Worm (Caenorhabditis elegans) whole organism, L1 larva: ENCODE measurements around the gene pha-4.

Experiments used
- C16A3.4 ChIP-seq: fragments of 150-350 bp; optimal IDR thresholded peaks from 2 replicates; lab custom pipeline; 2014; ENCODE audit warnings: missing biosample characterization, missing genetic modification characterization
- Y116A8C.19 ChIP-seq: sonication (generic microtip); optimal IDR thresholded peaks from 2 replicates; lab custom pipeline; 2016; ENCODE audit warnings: missing compliant biosample characterization, missing genetic modification characterization, borderline replicate concordance
- alr-1 ChIP-seq: fragments of 200-800 bp; sonication (Bioruptor generic); optimal IDR thresholded peaks from 2 replicates; lab custom pipeline; 2018; ENCODE audit warnings: borderline replicate concordance, mild to moderate bottlenecking, missing genetic modification characterization, missing compliant biosample characterization
- aly-2 ChIP-seq: fragments of 150-350 bp; optimal IDR thresholded peaks from 2 replicates; lab custom pipeline; 2014; ENCODE audit warnings: missing biosample characterization, missing genetic modification characterization
- blmp-1 ChIP-seq: fragments of 150-350 bp; optimal IDR thresholded peaks from 2 replicates; lab custom pipeline; 2014; ENCODE audit warnings: missing biosample characterization, missing genetic modification characterization
- ceh-8 ChIP-seq: fragments of 200-800 bp; sonication (Bioruptor generic); optimal IDR thresholded peaks from 2 replicates; lab custom pipeline; 2018; ENCODE audit warnings: mild to moderate bottlenecking, missing genetic modification characterization, moderate library complexity, missing compliant biosample characterization
- efl-1 ChIP-seq, 4 experiments: fragments of 150-350 bp; optimal IDR thresholded peaks in 3 of 4; peaks in 1 of 4; 1 replicate in 1 of 4; 2 replicates in 3 of 4; lab custom pipeline; 2014; ENCODE audit warnings: missing biosample characterization in 2 of 4, missing genetic modification characterization in 2 of 4, missing genetic modification reagents in 2 of 4
- egl-13 ChIP-seq: sonication (generic microtip); optimal IDR thresholded peaks from 2 replicates; lab custom pipeline; 2016; ENCODE audit warnings: missing genotype, missing genetic modification reagents, missing genetic modification characterization, missing compliant biosample characterization
- elt-2 ChIP-seq: sonication (generic microtip); optimal IDR thresholded peaks from 2 replicates; lab custom pipeline; 2016; ENCODE audit warnings: missing genetic modification characterization, mild to moderate bottlenecking, inconsistent platforms, missing compliant biosample characterization, missing genetic modification reagents
- fkh-10 ChIP-seq: sonication (generic microtip); optimal IDR thresholded peaks from 2 replicates; lab custom pipeline; 2017; ENCODE audit warnings: missing biosample characterization, missing genetic modification reagents, missing genetic modification characterization
- fos-1 ChIP-seq: fragments of 150-350 bp; optimal IDR thresholded peaks from 2 replicates; lab custom pipeline; 2014; ENCODE audit warnings: missing biosample characterization, missing genetic modification characterization
- lin-14 ChIP-seq: fragments of 200-800 bp; sonication (Bioruptor generic); optimal IDR thresholded peaks from 2 replicates; lab custom pipeline; 2018; ENCODE audit warnings: mild to moderate bottlenecking, missing genetic modification characterization, moderate library complexity, missing compliant biosample characterization
- lin-39 ChIP-seq: fragments of 150-350 bp; optimal IDR thresholded peaks from 2 replicates; lab custom pipeline; 2014; ENCODE audit warnings: missing biosample characterization, missing genetic modification reagents, missing genetic modification characterization
- lsy-2 ChIP-seq, 2 experiments: fragments of 150-350 bp; optimal IDR thresholded peaks; 2 replicates each; lab custom pipeline; 2014; ENCODE audit warnings: missing biosample characterization in 2 of 2, missing genetic modification characterization in 2 of 2
- mdl-1 ChIP-seq, 2 experiments: fragments of 150-350 bp; optimal IDR thresholded peaks; 2 replicates each; lab custom pipeline; 2014 to 2017; ENCODE audit warnings: missing biosample characterization in 2 of 2, missing genetic modification characterization in 2 of 2, inconsistent platforms in 1 of 2
- mep-1 ChIP-seq: fragments of 150-350 bp; optimal IDR thresholded peaks from 2 replicates; lab custom pipeline; 2014; ENCODE audit warnings: missing biosample characterization, missing genetic modification characterization
- nhr-12 ChIP-seq: sonication (generic microtip); optimal IDR thresholded peaks from 2 replicates; lab custom pipeline; 2017; ENCODE audit warnings: missing biosample characterization, missing genetic modification characterization
- nhr-28 ChIP-seq: fragments of 150-350 bp; optimal IDR thresholded peaks from 2 replicates; lab custom pipeline; 2014; ENCODE audit warnings: missing biosample characterization, missing genetic modification characterization
- nhr-76 ChIP-seq: sonication (generic microtip); optimal IDR thresholded peaks from 2 replicates; lab custom pipeline; 2017; ENCODE audit warnings: missing biosample characterization, missing genetic modification characterization
- nhr-85 ChIP-seq: sonication (generic microtip); peaks from one replicate; lab custom pipeline; 2016; ENCODE audit warnings: missing genetic modification characterization, inconsistent platforms, missing compliant biosample characterization
- nhr-90 ChIP-seq: sonication (generic microtip); optimal IDR thresholded peaks from 2 replicates; lab custom pipeline; 2016; ENCODE audit warnings: mild to moderate bottlenecking, missing genetic modification characterization, missing compliant biosample characterization; ENCODE audit not compliant: poor library complexity
- pax-3 ChIP-seq: fragments of 200-800 bp; sonication (Bioruptor generic); optimal IDR thresholded peaks from 2 replicates; lab custom pipeline; 2018; ENCODE audit warnings: mild to moderate bottlenecking, missing genetic modification characterization, moderate library complexity, missing compliant biosample characterization
- skn-1 ChIP-seq: fragments of 150-350 bp; optimal IDR thresholded peaks from 2 replicates; lab custom pipeline; 2014; ENCODE audit warnings: missing biosample characterization, missing genetic modification characterization
- snu-23 ChIP-seq: sonication (generic microtip); optimal IDR thresholded peaks from 2 replicates; lab custom pipeline; 2016; ENCODE audit warnings: missing genetic modification characterization, missing compliant biosample characterization
- sptf-1 ChIP-seq: fragments of 150-350 bp; optimal IDR thresholded peaks from 2 replicates; lab custom pipeline; 2014; ENCODE audit warnings: missing biosample characterization, missing genetic modification characterization
- swsn-7 ChIP-seq: sonication (generic microtip); optimal IDR thresholded peaks from 2 replicates; lab custom pipeline; 2016; ENCODE audit warnings: missing genetic modification characterization, missing compliant biosample characterization
- tbx-2 ChIP-seq: sonication (generic microtip); optimal IDR thresholded peaks from 2 replicates; lab custom pipeline; 2016; ENCODE audit warnings: missing genetic modification characterization, missing compliant biosample characterization
- unc-62 ChIP-seq: fragments of 150-350 bp; optimal IDR thresholded peaks from 2 replicates; lab custom pipeline; 2014; ENCODE audit warnings: missing biosample characterization, missing genetic modification reagents, missing genetic modification characterization
- zag-1 ChIP-seq: fragments of 150-350 bp; optimal IDR thresholded peaks from 2 replicates; lab custom pipeline; 2014; ENCODE audit warnings: missing biosample characterization, missing genetic modification characterization

Gene pha-4

ce11 chrV:20749098-20749497 is 3.8 kb upstream of the pha-4 start (continued):
- peak; percentile 14 for TF ChIP-seq swsn-7 (tag; lab: Kevin White, UChicago)
- peak in 1 of 2 experiments; percentile 86 for TF ChIP-seq lsy-2 (tag; optimal IDR thresholded peaks at IDR 0.05; lab: Kevin White, UChicago)
- TF ChIP-seq tbx-2 (tag; lab: Kevin White, UChicago): peak; percentile 27
- TF ChIP-seq blmp-1 (tag; lab: Kevin White, UChicago): peak; percentile 8
- peak; percentile 37 for TF ChIP-seq lin-14 (GFP tag; lab: Kevin White, UChicago)

- no peak for TF ChIP-seq nhr-12 (tag; lab: Kevin White, UChicago)
- peak; percentile 24 for TF ChIP-seq nhr-85 (tag; lab: Kevin White, UChicago)
- no peak for TF ChIP-seq nhr-28 (tag; lab: Kevin White, UChicago)
- TF ChIP-seq lin-14 (GFP tag; lab: Kevin White, UChicago): peak; percentile 25
- TF ChIP-seq unc-62: no peak
- TF ChIP-seq ceh-8 (GFP tag; lab: Kevin White, UChicago): no peak
- TF ChIP-seq elt-2 (tag; lab: Kevin White, UChicago): peak; percentile 16
Observed at ce11 chrV:20753838-20754503, 1.1 kb downstream of the pha-4 start.

- TF ChIP-seq fos-1 (tag; lab: Kevin White, UChicago) (no peak), mep-1 (tag; lab: Kevin White, UChicago) (no peak)
Observed at ce11 chrV:20755494-20755893, 2.6 kb downstream of the pha-4 start.

ce11 chrV:20756385-20756996 is 3.6 kb downstream of the pha-4 start:
- TF ChIP-seq snu-23 (no peak), mdl-1 (tag; optimal IDR thresholded peaks at IDR 0.05; lab: Kevin White, UChicago) (peak in 1 of 2 experiments; percentile 22), lin-14 (GFP tag; lab: Kevin White, UChicago) (peak; percentile 26)

- no peak for TF ChIP-seq nhr-90 (tag; lab: Kevin White, UChicago)
- TF ChIP-seq aly-2 (tag; lab: Kevin White, UChicago): no peak
- no peak for TF ChIP-seq lin-39 (tag; lab: Kevin White, UChicago)
- TF ChIP-seq skn-1 (tag; lab: Kevin White, UChicago): no peak
- TF ChIP-seq sptf-1 (tag; lab: Kevin White, UChicago): no peak
- no peak for TF ChIP-seq egl-13 (tag; lab: Kevin White, UChicago)
- no peak for TF ChIP-seq alr-1 (tag; lab: Kevin White, UChicago)
- TF ChIP-seq C16A3.4 (tag; lab: Kevin White, UChicago): no peak
- TF ChIP-seq nhr-12 (tag; lab: Kevin White, UChicago): no peak
- no peak for TF ChIP-seq mep-1 (tag; lab: Kevin White, UChicago)
- TF ChIP-seq pax-3 (tag; lab: Kevin White, UChicago): no peak
- no peak for TF ChIP-seq Y116A8C.19 (tag; lab: Kevin White, UChicago)
- TF ChIP-seq nhr-76 (tag; lab: Kevin White, UChicago): no peak
- no peak for TF ChIP-seq tbx-2 (tag; lab: Kevin White, UChicago)
- TF ChIP-seq zag-1 (tag; lab: Kevin White, UChicago): no peak
Observed at ce11 chrV:20757255-20757654, 4.4 kb downstream of the pha-4 start.

- TF ChIP-seq fkh-10 (GFP tag; lab: Kevin White, UChicago) (no peak), efl-1 (optimal IDR thresholded peaks at IDR 0.05; lab: Kevin White, UChicago) (no peak), efl-1 (GFP tag; optimal IDR thresholded peaks at IDR 0.05 in 1 of 2; lab: Kevin White, UChicago) (peak in 1 of 2 experiments; percentile 75)
Observed at ce11 chrV:20758106-20758505, 5.3 kb downstream of the pha-4 start.
